Worm (Caenorhabditis elegans): Measurements from ENCODE around the gene T01H3.2.

Gene T01H3.2

DNA sequence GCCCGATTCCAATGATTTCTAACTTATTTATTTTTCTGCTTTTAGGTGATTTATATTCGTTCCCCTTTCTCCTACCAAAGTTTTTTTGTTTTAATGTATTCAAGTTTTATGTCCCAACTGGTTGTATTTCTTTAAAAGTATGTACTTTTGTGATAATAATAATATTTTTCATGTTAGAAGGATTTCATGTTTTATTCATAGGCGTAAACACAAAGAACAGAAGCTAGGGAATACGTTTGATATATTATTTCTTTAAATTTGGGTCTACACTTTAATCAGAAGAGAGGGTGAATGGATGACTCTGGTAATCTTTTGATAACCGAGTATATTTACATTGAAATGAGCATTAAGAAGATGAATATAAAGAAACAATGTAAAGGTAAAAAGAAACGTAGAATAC is 11.7 kb downstream of the T01H3.2 start:
- no peak for TF ChIP-seq R02D3.7 (tag; optimal IDR thresholded peaks at IDR 0.05)
- peak; percentile 40 for TF ChIP-seq nhr-25 (tag; optimal IDR thresholded peaks at IDR 0.05)

- TF ChIP-seq alr-1 (tag; optimal IDR thresholded peaks at IDR 0.05) (no peak), ceh-82 (tag; optimal IDR thresholded peaks at IDR 0.05) (no peak), lin-11 (tag; optimal IDR thresholded peaks at IDR 0.05) (no peak), zag-1 (tag; optimal IDR thresholded peaks at IDR 0.05) (no peak), R02D3.7 (tag; optimal IDR thresholded peaks at IDR 0.05) (no peak), ztf-4 (tag; optimal IDR thresholded peaks at IDR 0.05) (no peak), nhr-6 (tag; optimal IDR thresholded peaks at IDR 0.05) (no peak), nhr-10 (tag; optimal IDR thresholded peaks at IDR 0.05) (no peak), ceh-16 (tag; optimal IDR thresholded peaks at IDR 0.05) (no peak), sem-4 (tag; optimal IDR thresholded peaks at IDR 0.05) (no peak), sma-3 (GFP tag; optimal IDR thresholded peaks at IDR 0.05) (no peak), nhr-129 (tag; optimal IDR thresholded peaks at IDR 0.05) (no peak), mab-5 (tag; optimal IDR thresholded peaks at IDR 0.05) (no peak), nhr-237 (tag; optimal IDR thresholded peaks at IDR 0.05) (no peak), egl-27 (tag; optimal IDR thresholded peaks at IDR 0.05) (no peak), nhr-23 (tag; optimal IDR thresholded peaks at IDR 0.05) (no peak), peb-1 (tag; optimal IDR thresholded peaks at IDR 0.05) (no peak), unc-62 (GFP tag; optimal IDR thresholded peaks at IDR 0.05) (no peak), F13H6.1 (tag; optimal IDR thresholded peaks at IDR 0.05) (no peak), ztf-11 (tag; optimal IDR thresholded peaks at IDR 0.05) (no peak)
Observed at ce11 chrII:7864892-7865291, 12.9 kb downstream of the T01H3.2 start.

DNA sequence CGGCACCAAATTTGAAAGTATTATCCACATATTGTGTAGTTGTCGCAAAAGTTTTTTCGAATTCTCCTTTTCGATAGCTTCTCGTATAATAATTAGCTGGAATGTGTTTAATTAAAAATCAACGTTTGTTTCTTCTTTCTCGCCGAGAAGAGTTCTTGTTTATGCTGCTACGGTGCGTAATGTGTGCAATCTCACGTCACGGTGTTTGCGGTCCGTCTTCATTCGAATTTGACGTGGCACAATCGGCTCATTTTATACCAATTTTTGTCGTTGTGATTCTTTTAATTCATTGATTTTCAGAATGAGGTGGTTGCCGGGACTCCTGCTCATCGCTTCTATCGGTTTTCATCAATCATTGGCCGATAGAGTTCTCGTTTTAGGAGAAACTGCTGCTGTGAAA is 13.6 kb downstream of the T01H3.2 start, which contains the start of gene ostb-1:
Gene ostb-1, plus strand, starts transcription at position 301 of the 400 bp plus-strand sequence.
- TF ChIP-seq nhr-12 (tag; optimal IDR thresholded peaks at IDR 0.05) (no peak), lin-13 (GFP tag; optimal IDR thresholded peaks at IDR 0.05) (no peak), mbf-1 (tag; optimal IDR thresholded peaks at IDR 0.05) (no peak), blmp-1 (tag; optimal IDR thresholded peaks at IDR 0.05; ENCODE audit: insufficient read depth) (no peak), lsy-2 (tag; optimal IDR thresholded peaks at IDR 0.05) (peak in 1 of 2 experiments; percentile 84), nhr-6 (tag; optimal IDR thresholded peaks at IDR 0.05) (no peak), R02D3.7 (tag; optimal IDR thresholded peaks at IDR 0.05) (no peak), ZK546.5 (tag; optimal IDR thresholded peaks at IDR 0.05) (no peak), sem-4 (tag; optimal IDR thresholded peaks at IDR 0.05) (no peak), F13H6.1 (tag; optimal IDR thresholded peaks at IDR 0.05) (no peak), nhr-77 (tag; optimal IDR thresholded peaks at IDR 0.05) (no peak), mdl-1 (tag; optimal IDR thresholded peaks at IDR 0.05) (no peak), nhr-21 (tag; optimal IDR thresholded peaks at IDR 0.05) (no peak), ztf-1 (GFP tag; conservative IDR thresholded peaks at IDR 0.05) (no peak), elt-1 (tag; optimal IDR thresholded peaks at IDR 0.05) (no peak), C34F6.9 (tag; optimal IDR thresholded peaks at IDR 0.05) (peak; percentile 55), egl-27 (tag; optimal IDR thresholded peaks at IDR 0.05) (no peak), nhr-11 (tag; optimal IDR thresholded peaks at IDR 0.05) (no peak), unc-62 (GFP tag; optimal IDR thresholded peaks at IDR 0.05) (no peak), ztf-11 (tag; optimal IDR thresholded peaks at IDR 0.05) (no peak), sma-9 (GFP tag; optimal IDR thresholded peaks at IDR 0.05) (no peak), sma-9 (tag; optimal IDR thresholded peaks at IDR 0.05) (no peak), gmeb-1 (tag; optimal IDR thresholded peaks at IDR 0.05) (peak; percentile 50), nhr-25 (tag; optimal IDR thresholded peaks at IDR 0.05) (no peak), nhr-10 (tag; optimal IDR thresholded peaks at IDR 0.05) (no peak), lin-39 (tag; optimal IDR thresholded peaks at IDR 0.05) (no peak), snpc-4 (tag; optimal IDR thresholded peaks at IDR 0.05) (no peak), unc-55 (GFP tag; optimal IDR thresholded peaks at IDR 0.05) (peak; percentile 45), fos-1 (tag; optimal IDR thresholded peaks at IDR 0.05) (peak; percentile 5), nhr-237 (tag; optimal IDR thresholded peaks at IDR 0.05) (no peak), mab-5 (tag; optimal IDR thresholded peaks at IDR 0.05) (no peak), zag-1 (tag; optimal IDR thresholded peaks at IDR 0.05) (no peak), dmd-4 (tag; optimal IDR thresholded peaks at IDR 0.05) (no peak), ceh-82 (tag; optimal IDR thresholded peaks at IDR 0.05) (no peak), aly-2 (tag; optimal IDR thresholded peaks at IDR 0.05) (no peak), alr-1 (tag; optimal IDR thresholded peaks at IDR 0.05) (no peak), lin-11 (tag; optimal IDR thresholded peaks at IDR 0.05) (no peak), Y55F3AM.14 (GFP tag; optimal IDR thresholded peaks at IDR 0.05) (no peak), nhr-23 (tag; optimal IDR thresholded peaks at IDR 0.05) (no peak), crh-2 (tag; optimal IDR thresholded peaks at IDR 0.05) (peak; percentile 90), unc-39 (tag; optimal IDR thresholded peaks at IDR 0.05) (no peak), peb-1 (tag; optimal IDR thresholded peaks at IDR 0.05) (no peak), skn-1 (tag; optimal IDR thresholded peaks at IDR 0.05) (no peak), nhr-129 (tag; optimal IDR thresholded peaks at IDR 0.05) (peak; percentile 59), elt-3 (tag; optimal IDR thresholded peaks at IDR 0.05) (no peak), ama-1 (optimal IDR thresholded peaks at IDR 0.05) (no peak), sma-3 (GFP tag; optimal IDR thresholded peaks at IDR 0.05) (no peak), ztf-4 (tag; optimal IDR thresholded peaks at IDR 0.05) (no peak), ceh-16 (tag; optimal IDR thresholded peaks at IDR 0.05) (no peak)

Data from whole organism, L2 larva.